Worm (Caenorhabditis elegans): ENCODE results near the gene scav-2.

scav-2 gene

DNA sequence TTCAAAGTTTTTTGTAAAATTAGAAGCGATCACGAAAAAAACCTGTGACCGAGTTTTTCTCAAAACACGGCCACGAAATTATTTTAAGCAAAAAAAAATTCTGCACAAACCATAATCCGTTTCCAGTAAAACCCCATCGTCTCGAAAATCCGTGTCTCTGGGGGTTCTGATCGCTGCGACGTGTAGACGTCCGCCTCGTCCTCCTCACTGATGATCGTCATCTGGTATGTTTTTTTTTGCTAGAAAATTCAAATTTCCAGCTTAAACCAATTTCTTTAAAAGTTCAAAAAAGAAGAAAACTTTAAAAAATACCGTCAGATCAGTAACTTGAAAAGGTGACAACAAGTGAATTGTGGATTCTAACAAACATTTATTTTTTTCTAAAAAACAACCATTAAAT, 8.6 kb downstream of the scav-2 start, which contains the start of gene Y76A2B.4:
TSS of gene Y76A2B.4 (minus strand) at position 241 of the 400 bp plus-strand sequence.
- peak; percentile 9 for TF ChIP-seq ama-1 (optimal IDR thresholded peaks at IDR 0.05)
- no peak for TF ChIP-seq snpc-4 (tag; optimal IDR thresholded peaks at IDR 0.05)
- no peak for TF ChIP-seq sem-4 (tag; optimal IDR thresholded peaks at IDR 0.05)
- no peak for TF ChIP-seq sma-3 (GFP tag; optimal IDR thresholded peaks at IDR 0.05)
- TF ChIP-seq nhr-6 (tag; optimal IDR thresholded peaks at IDR 0.05) = no peak
- TF ChIP-seq F13H6.1 (tag; optimal IDR thresholded peaks at IDR 0.05) = no peak
- TF ChIP-seq lsy-2 (tag; optimal IDR thresholded peaks at IDR 0.05) = peak in 1 of 2 experiments; percentile 36
- no peak for TF ChIP-seq unc-55 (GFP tag; optimal IDR thresholded peaks at IDR 0.05)
- TF ChIP-seq crh-2 (tag; optimal IDR thresholded peaks at IDR 0.05) = no peak
- no peak for TF ChIP-seq unc-39 (tag; optimal IDR thresholded peaks at IDR 0.05)

DNA sequence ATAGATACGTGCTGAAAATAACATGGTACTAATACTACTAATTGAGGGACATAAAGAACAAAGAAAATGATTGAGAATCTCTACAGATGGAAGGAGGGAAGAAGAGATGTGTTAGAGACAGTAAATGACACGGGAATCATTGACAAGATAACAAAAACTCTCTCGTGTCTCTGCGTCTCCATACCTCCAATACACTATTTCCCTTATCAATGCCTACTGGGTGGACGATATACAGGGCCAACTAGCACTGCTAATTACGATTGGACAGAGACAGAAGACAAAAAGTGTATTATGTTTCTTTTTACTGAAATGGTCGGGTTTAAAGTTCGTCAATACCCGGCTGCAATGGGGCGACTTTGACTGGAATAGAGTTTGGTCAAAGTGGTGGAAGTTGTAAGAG, 10.5 kb downstream of the scav-2 start:
- TF ChIP-seq mbf-1 (tag; optimal IDR thresholded peaks at IDR 0.05) (no peak), mdl-1 (tag; optimal IDR thresholded peaks at IDR 0.05) (no peak), unc-39 (tag; optimal IDR thresholded peaks at IDR 0.05) (no peak), ceh-16 (tag; optimal IDR thresholded peaks at IDR 0.05) (no peak), snpc-4 (tag; optimal IDR thresholded peaks at IDR 0.05) (no peak), ZK546.5 (tag; optimal IDR thresholded peaks at IDR 0.05) (no peak), blmp-1 (tag; optimal IDR thresholded peaks at IDR 0.05; ENCODE audit: insufficient read depth) (peak; percentile 21), R02D3.7 (tag; optimal IDR thresholded peaks at IDR 0.05) (no peak), gmeb-1 (tag; optimal IDR thresholded peaks at IDR 0.05) (peak; percentile 47), C34F6.9 (tag; optimal IDR thresholded peaks at IDR 0.05) (no peak), zag-1 (tag; optimal IDR thresholded peaks at IDR 0.05) (no peak), nhr-11 (tag; optimal IDR thresholded peaks at IDR 0.05) (no peak), ztf-11 (tag; optimal IDR thresholded peaks at IDR 0.05) (no peak), nhr-6 (tag; optimal IDR thresholded peaks at IDR 0.05) (no peak), Y55F3AM.14 (GFP tag; optimal IDR thresholded peaks at IDR 0.05) (no peak), nhr-237 (tag; optimal IDR thresholded peaks at IDR 0.05) (no peak), unc-55 (GFP tag; optimal IDR thresholded peaks at IDR 0.05) (no peak), nhr-21 (tag; optimal IDR thresholded peaks at IDR 0.05) (no peak), nhr-77 (tag; optimal IDR thresholded peaks at IDR 0.05) (no peak), nhr-25 (tag; optimal IDR thresholded peaks at IDR 0.05) (peak; percentile 53), elt-1 (tag; optimal IDR thresholded peaks at IDR 0.05) (no peak), sma-9 (GFP tag; optimal IDR thresholded peaks at IDR 0.05) (peak; percentile 48), sma-9 (tag; optimal IDR thresholded peaks at IDR 0.05) (no peak), crh-2 (tag; optimal IDR thresholded peaks at IDR 0.05) (peak; percentile 75), skn-1 (tag; optimal IDR thresholded peaks at IDR 0.05) (no peak), sem-4 (tag; optimal IDR thresholded peaks at IDR 0.05) (no peak), nhr-129 (tag; optimal IDR thresholded peaks at IDR 0.05) (peak; percentile 36), dmd-4 (tag; optimal IDR thresholded peaks at IDR 0.05) (no peak), lsy-2 (tag; optimal IDR thresholded peaks at IDR 0.05) (no peak), F13H6.1 (tag; optimal IDR thresholded peaks at IDR 0.05) (peak; percentile 4), nhr-10 (tag; optimal IDR thresholded peaks at IDR 0.05) (no peak), peb-1 (tag; optimal IDR thresholded peaks at IDR 0.05) (no peak), unc-62 (GFP tag; optimal IDR thresholded peaks at IDR 0.05) (no peak), ztf-1 (GFP tag; conservative IDR thresholded peaks at IDR 0.05) (no peak), lin-11 (tag; optimal IDR thresholded peaks at IDR 0.05) (no peak), aly-2 (tag; optimal IDR thresholded peaks at IDR 0.05) (no peak), sma-3 (GFP tag; optimal IDR thresholded peaks at IDR 0.05) (no peak), lin-13 (GFP tag; optimal IDR thresholded peaks at IDR 0.05) (no peak), egl-27 (tag; optimal IDR thresholded peaks at IDR 0.05) (no peak), ceh-82 (tag; optimal IDR thresholded peaks at IDR 0.05) (no peak), nhr-12 (tag; optimal IDR thresholded peaks at IDR 0.05) (no peak), lin-39 (tag; optimal IDR thresholded peaks at IDR 0.05) (no peak), elt-3 (tag; optimal IDR thresholded peaks at IDR 0.05) (no peak), fos-1 (tag; optimal IDR thresholded peaks at IDR 0.05) (peak; percentile 79), mab-5 (tag; optimal IDR thresholded peaks at IDR 0.05) (no peak), ztf-4 (tag; optimal IDR thresholded peaks at IDR 0.05) (no peak), nhr-23 (tag; optimal IDR thresholded peaks at IDR 0.05) (no peak), ama-1 (optimal IDR thresholded peaks at IDR 0.05) (no peak), alr-1 (tag; optimal IDR thresholded peaks at IDR 0.05) (no peak)
